Worm (Caenorhabditis elegans) whole organism, early embryonic: Measurements from ENCODE around the gene enri-1.

Experiments
- aly-1 ChIP-seq: sonication (generic microtip); optimal IDR thresholded peaks from 2 replicates; lab custom pipeline; 2016; ENCODE audit warnings: missing genetic modification characterization, missing compliant biosample characterization
- ama-1 ChIP-seq: fragments of 150-350 bp; optimal IDR thresholded peaks from 2 replicates; lab custom pipeline; 2014
- ceh-13 ChIP-seq: fragments of 200-800 bp; sonication (Bioruptor generic); optimal IDR thresholded peaks from 2 replicates; lab custom pipeline; 2018; ENCODE audit warnings: mild to moderate bottlenecking, missing genetic modification characterization, missing compliant biosample characterization
- ets-7 ChIP-seq: sonication (generic microtip); optimal IDR thresholded peaks from 2 replicates; lab custom pipeline; 2016; ENCODE audit warnings: missing genotype, missing genetic modification characterization, missing compliant biosample characterization
- hnd-1 ChIP-seq: sonication (generic microtip); optimal IDR thresholded peaks from 2 replicates; lab custom pipeline; 2016; ENCODE audit warnings: missing genetic modification characterization, missing compliant biosample characterization
- pes-1 ChIP-seq: fragments of 200-800 bp; sonication (Bioruptor generic); IDR thresholded peaks from 2 replicates; pipeline ENCODE4 v1.3.6; 2022; ENCODE audit warnings: missing genetic modification reagents, missing genetic modification characterization, missing compliant biosample characterization
- scrt-1 ChIP-seq: fragments of 200-800 bp; sonication (Bioruptor generic); IDR thresholded peaks from 2 replicates; pipeline ENCODE4 v1.3.6; 2022; ENCODE audit warnings: missing genetic modification characterization, missing compliant biosample characterization
- sea-1 ChIP-seq: fragments of 200-800 bp; sonication (Bioruptor generic); conservative IDR thresholded peaks from 2 replicates; pipeline ENCODE4 v1.3.6; 2022; ENCODE audit warnings: missing genetic modification characterization, missing compliant biosample characterization
- tbx-11 ChIP-seq: fragments of 200-800 bp; sonication (Bioruptor generic); IDR thresholded peaks from 2 replicates; pipeline ENCODE4 v1.3.6; 2022; ENCODE audit warnings: missing genetic modification characterization, missing compliant biosample characterization
- tbx-37 ChIP-seq: fragments of 200-800 bp; sonication (Bioruptor generic); conservative IDR thresholded peaks from 2 replicates; pipeline ENCODE4 v1.3.6; 2022; ENCODE audit warnings: missing genetic modification reagents, missing genetic modification characterization, missing compliant biosample characterization
- tra-4 ChIP-seq: sonication (generic microtip); optimal IDR thresholded peaks from 2 replicates; lab custom pipeline; 2017; ENCODE audit warnings: missing genetic modification characterization, missing compliant biosample characterization

DNA sequence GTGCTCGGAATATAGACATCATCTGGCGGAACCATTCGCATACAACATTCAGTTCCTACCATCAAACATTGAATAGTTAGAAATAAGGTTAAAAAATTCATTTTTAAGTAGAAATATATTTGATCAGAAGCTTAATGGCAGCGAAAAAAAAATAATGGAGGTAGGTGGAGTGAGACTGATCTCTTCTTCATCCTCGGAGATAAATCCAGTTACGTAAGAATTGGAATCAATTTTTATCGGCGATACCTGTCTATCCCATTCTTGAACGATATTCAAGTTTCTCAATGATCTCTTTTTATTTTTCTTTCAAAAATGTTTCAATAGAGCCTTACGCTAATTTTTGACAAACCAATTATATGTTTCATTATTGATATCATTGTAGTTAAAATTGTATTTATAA lies 44.1 kb upstream of the enri-1 start, which contains the start of gene F16G10.9:
- TF ChIP-seq ama-1 (lab: Kevin White, UChicago) (no peak), tbx-11 (GFP tag; lab: Robert Waterston, UW) (no peak), aly-1 (tag; lab: Kevin White, UChicago) (no peak), tra-4 (no peak), sea-1 (GFP tag; lab: Robert Waterston, UW) (no peak), tbx-37 (GFP tag; lab: Robert Waterston, UW) (no peak), ceh-13 (GFP tag; lab: Kevin White, UChicago) (no peak), pes-1 (GFP tag; lab: Robert Waterston, UW) (no peak), ets-7 (no peak), hnd-1 (tag; lab: Kevin White, UChicago) (no peak), scrt-1 (no peak)
